Fruit fly (Drosophila melanogaster): ENCODE measurements around the gene Wdr81.

Gene Wdr81

dm6 chr2L:12045941-12046855 lies 25.4 kb upstream of the Wdr81 start, which contains the start of gene CG6770 (continued):
- TF ChIP-seq CG10669 (GFP tag; optimal IDR thresholded peaks at IDR 0.05) (peak; percentile 80), fd59A (GFP tag; optimal IDR thresholded peaks at IDR 0.05) (peak; percentile 78), CG1621 (tag; optimal IDR thresholded peaks at IDR 0.05) (peak; percentile 64), Sox15 (GFP tag; optimal IDR thresholded peaks at IDR 0.05) (peak; percentile 61), Ets96B (tag; optimal IDR thresholded peaks at IDR 0.05) (peak; percentile 85), Smox (GFP tag; optimal IDR thresholded peaks at IDR 0.05) (peak; percentile 92), OdsH (GFP tag; optimal IDR thresholded peaks at IDR 0.05) (peak; percentile 87), CG6808 (GFP tag; optimal IDR thresholded peaks at IDR 0.05) (peak; percentile 88), CG7368 (GFP tag; optimal IDR thresholded peaks at IDR 0.05) (peak; percentile 66), CG16779 (tag; optimal IDR thresholded peaks at IDR 0.05) (peak; percentile 85)

dm6 chr2L:12045578-12045940 lies 24.8 kb upstream of the Wdr81 start:
- TF ChIP-seq CG8632 (GFP tag; optimal IDR thresholded peaks at IDR 0.05), result no peak
- TF ChIP-seq CG11762 (GFP tag; optimal IDR thresholded peaks at IDR 0.05; ENCODE audit: insufficient read depth), result no peak
- no peak for TF ChIP-seq vri (GFP tag; optimal IDR thresholded peaks at IDR 0.05)
- TF ChIP-seq Sox14 (GFP tag; optimal IDR thresholded peaks at IDR 0.05), result no peak
- TF ChIP-seq CG3919 (GFP tag; optimal IDR thresholded peaks at IDR 0.05), result no peak
- TF ChIP-seq Hr39 (GFP tag; optimal IDR thresholded peaks at IDR 0.05), result no peak
- no peak for TF ChIP-seq CG31627 (GFP tag; optimal IDR thresholded peaks at IDR 0.05)

dm6 chr2L:12044613-12045350 lies 24.0 kb upstream of the Wdr81 start, which contains the start of gene CG6785:
TSS of gene CG6785 (minus strand) at chr2L:12045200.
- peak; percentile 96 for TF ChIP-seq fkh (GFP tag; optimal IDR thresholded peaks at IDR 0.05)
- TF ChIP-seq CG6276 (GFP tag; optimal IDR thresholded peaks at IDR 0.05), result peak; percentile 88
- TF ChIP-seq Hr4 (GFP tag; optimal IDR thresholded peaks at IDR 0.05), result peak; percentile 79
- TF ChIP-seq fd59A (GFP tag; optimal IDR thresholded peaks at IDR 0.05), result peak; percentile 58
- TF ChIP-seq vri (GFP tag; optimal IDR thresholded peaks at IDR 0.05), result peak; percentile 86
- peak; percentile 96 for TF ChIP-seq Eip78C (GFP tag)
- TF ChIP-seq CG32006 (GFP tag; optimal IDR thresholded peaks at IDR 0.05), result peak; percentile 80
- TF ChIP-seq CG16779 (tag; optimal IDR thresholded peaks at IDR 0.05), result peak; percentile 86
- no peak for TF ChIP-seq pdm3 (GFP tag; optimal IDR thresholded peaks at IDR 0.05)
- peak; percentile 70 for TF ChIP-seq Hr39 (GFP tag; optimal IDR thresholded peaks at IDR 0.05)
- TF ChIP-seq Sox15 (GFP tag; optimal IDR thresholded peaks at IDR 0.05), result peak; percentile 37
- peak; percentile 60 for TF ChIP-seq spab (GFP tag; optimal IDR thresholded peaks at IDR 0.05)
- TF ChIP-seq Eip75B (GFP tag; optimal IDR thresholded peaks at IDR 0.05), result peak; percentile 83
- TF ChIP-seq CG3919 (GFP tag; optimal IDR thresholded peaks at IDR 0.05), result no peak
- peak; percentile 83 for TF ChIP-seq CG7368 (GFP tag; optimal IDR thresholded peaks at IDR 0.05)
- TF ChIP-seq CG31627 (GFP tag; optimal IDR thresholded peaks at IDR 0.05), result peak; percentile 71
- TF ChIP-seq Eip93F (GFP tag; optimal IDR thresholded peaks at IDR 0.05), result peak; percentile 87
- peak; percentile 79 for TF ChIP-seq CG6854 (GFP tag; optimal IDR thresholded peaks at IDR 0.05)
- peak; percentile 73 for TF ChIP-seq CG6808 (GFP tag; optimal IDR thresholded peaks at IDR 0.05)
- TF ChIP-seq net (GFP tag; optimal IDR thresholded peaks at IDR 0.05), result peak; percentile 86
- peak; percentile 82 for TF ChIP-seq CG1621 (tag; optimal IDR thresholded peaks at IDR 0.05)
- TF ChIP-seq achi (GFP tag; optimal IDR thresholded peaks at IDR 0.05), result peak; percentile 81
- TF ChIP-seq Ets21C (GFP tag; optimal IDR thresholded peaks at IDR 0.05), result peak; percentile 51
- peak; percentile 87; the same call in 2 of the 3 replicates for TF ChIP-seq eg (GFP tag; IDR thresholded peaks at IDR 0.05)
- peak; percentile 93 for TF ChIP-seq CG15336 (GFP tag; IDR thresholded peaks at IDR 0.05)
- TF ChIP-seq CG4318 (GFP tag; optimal IDR thresholded peaks at IDR 0.05), result no peak
- peak; percentile 81 for TF ChIP-seq OdsH (GFP tag; optimal IDR thresholded peaks at IDR 0.05)
- TF ChIP-seq ss (GFP tag; optimal IDR thresholded peaks at IDR 0.05), result peak; percentile 67 to 83
- TF ChIP-seq CG10669 (GFP tag; optimal IDR thresholded peaks at IDR 0.05), result peak; percentile 76
- peak; percentile 26 for TF ChIP-seq fd85E (GFP tag; optimal IDR thresholded peaks at IDR 0.05)
- TF ChIP-seq dsx (GFP tag; optimal IDR thresholded peaks at IDR 0.05; ENCODE audit: poor library complexity, severe bottlenecking), result peak; percentile 47
- peak; percentile 89 for TF ChIP-seq CG8632 (GFP tag; optimal IDR thresholded peaks at IDR 0.05)
- TF ChIP-seq Sox14 (GFP tag; optimal IDR thresholded peaks at IDR 0.05), result peak; percentile 85
- TF ChIP-seq acj6 (GFP tag; optimal IDR thresholded peaks at IDR 0.05), result peak; percentile 80
- TF ChIP-seq Gug (GFP tag; IDR thresholded peaks at IDR 0.05), result peak; percentile 62
- TF ChIP-seq CG6792 (GFP tag; optimal IDR thresholded peaks at IDR 0.05), result peak; percentile 92
- peak; percentile 74 for TF ChIP-seq CG11762 (GFP tag; optimal IDR thresholded peaks at IDR 0.05; ENCODE audit: insufficient read depth)
- TF ChIP-seq Met (GFP tag; optimal IDR thresholded peaks at IDR 0.05), result peak; percentile 86
- peak; percentile 77 for TF ChIP-seq CG6163 (GFP tag; IDR thresholded peaks at IDR 0.05)
